Worm (Caenorhabditis elegans) whole organism, young adult: ENCODE data around the gene nhr-246.

ENCODE experiments used
- B0019.2 ChIP-seq: fragments of 200-800 bp; sonication (Bioruptor generic); conservative IDR thresholded peaks from 2 replicates; pipeline ENCODE4 v1.3.6; 2022; ENCODE audit warnings: missing genetic modification reagents, missing genetic modification characterization, missing compliant biosample characterization
- C06A6.2 ChIP-seq: fragments of 200-800 bp; sonication (Bioruptor generic); conservative IDR thresholded peaks from 2 replicates; pipeline ENCODE4 v1.3.6; 2022; ENCODE audit warnings: missing genetic modification characterization, missing compliant biosample characterization
- D2030.7 ChIP-seq: fragments of 200-800 bp; sonication (Bioruptor generic); IDR thresholded peaks from 2 replicates; pipeline ENCODE4 v1.3.6; 2022; ENCODE audit warnings: missing genetic modification reagents, missing genetic modification characterization, missing compliant biosample characterization
- F57A8.1 ChIP-seq: fragments of 200-800 bp; sonication (Bioruptor generic); optimal IDR thresholded peaks from 2 replicates; lab custom pipeline; 2018; ENCODE audit warnings: mild to moderate bottlenecking, missing genetic modification characterization, moderate library complexity, missing compliant biosample characterization
- K12H6.12 ChIP-seq: fragments of 200-800 bp; sonication (Bioruptor generic); optimal IDR thresholded peaks from 2 replicates; lab custom pipeline; 2018; ENCODE audit warnings: mild to moderate bottlenecking, missing genetic modification characterization, missing compliant biosample characterization
- T26A5.8 ChIP-seq: sonication (generic microtip); optimal IDR thresholded peaks from 2 replicates; lab custom pipeline; 2016; ENCODE audit warnings: missing genetic modification characterization, missing compliant biosample characterization
- ama-1 ChIP-seq, 3 experiments: fragments of 150-350 bp in 1 of 3; sonication (generic microtip) in 2 of 3; optimal IDR thresholded peaks; 2 replicates each; lab custom pipeline; 2014 to 2018; ENCODE audit warnings: missing biosample characterization in 2 of 3, missing genetic modification characterization in 2 of 3, missing genetic modification reagents in 2 of 3
- aptf-2 ChIP-seq: fragments of 200-800 bp; sonication (Bioruptor generic); conservative IDR thresholded peaks from 2 replicates; pipeline ENCODE4 v1.3.6; 2022; ENCODE audit warnings: missing genetic modification reagents, missing genetic modification characterization, missing compliant biosample characterization
- atf-7 ChIP-seq: sonication (generic microtip); optimal IDR thresholded peaks from 2 replicates; lab custom pipeline; 2017; ENCODE audit warnings: mild to moderate bottlenecking, missing genetic modification characterization, missing compliant biosample characterization
- athp-1 ChIP-seq: sonication (generic microtip); optimal IDR thresholded peaks from 2 replicates; lab custom pipeline; 2017; ENCODE audit warnings: mild to moderate bottlenecking, missing genetic modification characterization, missing compliant biosample characterization
- attf-3 ChIP-seq: fragments of 200-800 bp; sonication (Bioruptor generic); conservative IDR thresholded peaks from 2 replicates; pipeline ENCODE4 v1.3.6; 2022; ENCODE audit warnings: missing genetic modification reagents, missing genetic modification characterization, missing compliant biosample characterization
- cebp-1 ChIP-seq, 2 experiments: fragments of 200-800 bp in 1 of 2; sonication (Bioruptor generic) in 1 of 2; sonication (generic microtip) in 1 of 2; IDR thresholded peaks in 1 of 2; optimal IDR thresholded peaks in 1 of 2; 2 replicates each; pipeline versions ENCODE4 v1.3.6 to Lab custom; 2017 to 2022; ENCODE audit warnings: missing compliant biosample characterization in 2 of 2, missing genetic modification characterization in 2 of 2, mild to moderate bottlenecking in 1 of 2, missing genetic modification reagents in 1 of 2, moderate library complexity in 1 of 2
- cebp-2 ChIP-seq: fragments of 200-800 bp; sonication (Bioruptor generic); IDR thresholded peaks from 2 replicates; pipeline ENCODE4 v1.3.6; 2022; ENCODE audit warnings: missing genetic modification characterization, missing compliant biosample characterization
- ceh-100 ChIP-seq: fragments of 200-800 bp; sonication (Bioruptor generic); IDR thresholded peaks from 2 replicates; pipeline ENCODE4 v1.3.6; 2022; ENCODE audit warnings: missing genetic modification reagents, missing genetic modification characterization, missing compliant biosample characterization
- ceh-40 ChIP-seq: fragments of 200-800 bp; sonication (Bioruptor generic); IDR thresholded peaks from 2 replicates; pipeline ENCODE4 v1.3.6; 2022; ENCODE audit warnings: missing genetic modification characterization, missing compliant biosample characterization
- ceh-58 ChIP-seq: fragments of 200-800 bp; sonication (Bioruptor generic); IDR thresholded peaks from 2 replicates; pipeline ENCODE4 v1.3.6; 2022; ENCODE audit warnings: missing genetic modification characterization, missing compliant biosample characterization
- die-1 ChIP-seq: sonication (generic microtip); optimal IDR thresholded peaks from 2 replicates; lab custom pipeline; 2016; ENCODE audit warnings: missing genotype, mild to moderate bottlenecking, missing genetic modification characterization, missing compliant biosample characterization
- dox-1 ChIP-seq: fragments of 200-800 bp; sonication (Bioruptor generic); IDR thresholded peaks from 2 replicates; pipeline ENCODE4 v1.3.6; 2022; ENCODE audit warnings: missing genetic modification reagents, missing genetic modification characterization, missing compliant biosample characterization
- egl-44 ChIP-seq: fragments of 200-800 bp; sonication (Bioruptor generic); IDR thresholded peaks from 2 replicates; pipeline ENCODE4 v1.3.6; 2022; ENCODE audit warnings: missing genetic modification reagents, missing genetic modification characterization, missing compliant biosample characterization
- egrh-3 ChIP-seq: fragments of 200-800 bp; sonication (Bioruptor generic); IDR thresholded peaks from 2 replicates; pipeline ENCODE4 v1.3.6; 2022; ENCODE audit warnings: missing genetic modification reagents, missing genetic modification characterization, missing compliant biosample characterization
- hsf-1 ChIP-seq: fragments of 200-800 bp; sonication (Bioruptor generic); IDR thresholded peaks from 2 replicates; pipeline ENCODE4 v1.3.6; 2022; ENCODE audit warnings: missing genetic modification reagents, missing genetic modification characterization, missing compliant biosample characterization
- let-526 ChIP-seq: fragments of 200-800 bp; sonication (Bioruptor generic); IDR thresholded peaks from 2 replicates; pipeline ENCODE4 v1.3.6; 2022; ENCODE audit warnings: missing genetic modification reagents, missing genetic modification characterization, missing compliant biosample characterization
- lin-26 ChIP-seq: fragments of 200-800 bp; sonication (Bioruptor generic); IDR thresholded peaks from 2 replicates; pipeline ENCODE4 v1.3.6; 2022; ENCODE audit warnings: missing genetic modification reagents, missing genetic modification characterization, missing compliant biosample characterization
- madf-3 ChIP-seq: fragments of 200-800 bp; sonication (Bioruptor generic); IDR thresholded peaks from 2 replicates; pipeline ENCODE4 v1.3.6; 2022; ENCODE audit warnings: missing genetic modification reagents, missing genetic modification characterization, missing compliant biosample characterization
- madf-6 ChIP-seq: fragments of 200-800 bp; sonication (Bioruptor generic); IDR thresholded peaks from 2 replicates; pipeline ENCODE4 v1.3.6; 2022; ENCODE audit warnings: missing genetic modification reagents, missing genetic modification characterization, missing compliant biosample characterization
- madf-8 ChIP-seq: fragments of 200-800 bp; sonication (Bioruptor generic); conservative IDR thresholded peaks from 2 replicates; pipeline ENCODE4 v1.3.6; 2022; ENCODE audit warnings: missing genetic modification reagents, missing genetic modification characterization, missing compliant biosample characterization
- mel-28 ChIP-seq: sonication (generic microtip); optimal IDR thresholded peaks from 2 replicates; lab custom pipeline; 2016; ENCODE audit warnings: borderline replicate concordance, mild to moderate bottlenecking, missing genetic modification characterization, missing compliant biosample characterization
- mxl-1 ChIP-seq: sonication (generic microtip); optimal IDR thresholded peaks from 2 replicates; lab custom pipeline; 2016; ENCODE audit warnings: missing genetic modification characterization, missing compliant biosample characterization
- nfya-1 ChIP-seq: sonication (generic microtip); optimal IDR thresholded peaks from 2 replicates; lab custom pipeline; 2017; ENCODE audit warnings: antibody characterized with exemption, missing compliant biosample characterization, missing genetic modification characterization, borderline replicate concordance; ENCODE audit not compliant: insufficient read depth
- nhr-80 ChIP-seq: sonication (generic microtip); optimal IDR thresholded peaks from 2 replicates; lab custom pipeline; 2016; ENCODE audit warnings: missing genetic modification characterization, missing compliant biosample characterization
- sdz-38 ChIP-seq: sonication (generic microtip); optimal IDR thresholded peaks from 2 replicates; lab custom pipeline; 2016; ENCODE audit warnings: missing genotype, missing genetic modification characterization, missing compliant biosample characterization
- tbp1 ChIP-seq: fragments of 200-800 bp; sonication (Bioruptor generic); optimal IDR thresholded peaks from 2 replicates; lab custom pipeline; 2018; ENCODE audit warnings: mild to moderate bottlenecking, missing genetic modification characterization, missing compliant biosample characterization
- tbx-9 ChIP-seq: sonication (generic microtip); optimal IDR thresholded peaks from 2 replicates; lab custom pipeline; 2016; ENCODE audit warnings: borderline replicate concordance, missing genetic modification characterization, inconsistent platforms, missing compliant biosample characterization
- ztf-26 ChIP-seq: sonication (generic microtip); optimal IDR thresholded peaks from 2 replicates; lab custom pipeline; 2017; ENCODE audit warnings: missing genetic modification characterization, missing compliant biosample characterization

nhr-246 gene

ce11 chrV:15287856-15288255 is 28.4 kb upstream of the nhr-246 start, which contains the start of gene cyp-34A1:
Gene cyp-34A1, minus strand, starts transcription at chrV:15287956.
- TF ChIP-seq sdz-38 (tag; lab: Kevin White, UChicago) (no peak), attf-3 (GFP tag; lab: Robert Waterston, UW) (no peak), F57A8.1 (GFP tag; lab: Kevin White, UChicago) (no peak), B0019.2 (GFP tag; lab: Robert Waterston, UW) (no peak), madf-8 (GFP tag; lab: Robert Waterston, UW) (no peak), ceh-58 (GFP tag; lab: Robert Waterston, UW) (no peak), K12H6.12 (tag; lab: Kevin White, UChicago) (no peak), T26A5.8 (no peak), hsf-1 (GFP tag; lab: Robert Waterston, UW) (no peak), aptf-2 (no peak), C06A6.2 (no peak), atf-7 (tag; lab: Kevin White, UChicago) (no peak), madf-3 (no peak), athp-1 (tag; lab: Kevin White, UChicago) (no peak), tbx-9 (no peak), die-1 (tag; lab: Kevin White, UChicago) (no peak), ztf-26 (tag; lab: Kevin White, UChicago) (no peak)

ce11 chrV:15290995-15291394 is 25.3 kb upstream of the nhr-246 start, which contains the start of gene cyp-34A2:
Gene cyp-34A2, minus strand, starts transcription at chrV:15291095.
- TF ChIP-seq mel-28 (tag; lab: Kevin White, UChicago) = no peak
- TF ChIP-seq D2030.7 (GFP tag; lab: Robert Waterston, UW) = no peak
- no peak for TF ChIP-seq tbp1
- TF ChIP-seq lin-26 = no peak
- TF ChIP-seq madf-3 = no peak
- no peak for TF ChIP-seq nhr-80 (tag; lab: Kevin White, UChicago)
- TF ChIP-seq sdz-38 (tag; lab: Kevin White, UChicago) = no peak
- no peak for TF ChIP-seq ama-1 (optimal IDR thresholded peaks at IDR 0.05; lab: Kevin White, UChicago)
- no peak for TF ChIP-seq ama-1 (GFP tag; optimal IDR thresholded peaks at IDR 0.05; lab: Kevin White, UChicago)
- no peak for TF ChIP-seq mxl-1 (tag; lab: Kevin White, UChicago)
- TF ChIP-seq nfya-1 (tag; lab: Kevin White, UChicago) = no peak
- no peak for TF ChIP-seq cebp-1 (GFP tag; IDR thresholded peaks at IDR 0.05; lab: Robert Waterston, UW)
- TF ChIP-seq cebp-1 (tag; optimal IDR thresholded peaks at IDR 0.05; lab: Kevin White, UChicago) = no peak

ce11 chrV:15293865-15294264 is 22.4 kb upstream of the nhr-246 start, which contains the start of gene str-96:
Gene str-96, minus strand, starts transcription at chrV:15293965.
- no peak for TF ChIP-seq cebp-2 (GFP tag; lab: Robert Waterston, UW)
- no peak for TF ChIP-seq let-526
- no peak for TF ChIP-seq mxl-1 (tag; lab: Kevin White, UChicago)
- TF ChIP-seq C06A6.2 = no peak

DNA sequence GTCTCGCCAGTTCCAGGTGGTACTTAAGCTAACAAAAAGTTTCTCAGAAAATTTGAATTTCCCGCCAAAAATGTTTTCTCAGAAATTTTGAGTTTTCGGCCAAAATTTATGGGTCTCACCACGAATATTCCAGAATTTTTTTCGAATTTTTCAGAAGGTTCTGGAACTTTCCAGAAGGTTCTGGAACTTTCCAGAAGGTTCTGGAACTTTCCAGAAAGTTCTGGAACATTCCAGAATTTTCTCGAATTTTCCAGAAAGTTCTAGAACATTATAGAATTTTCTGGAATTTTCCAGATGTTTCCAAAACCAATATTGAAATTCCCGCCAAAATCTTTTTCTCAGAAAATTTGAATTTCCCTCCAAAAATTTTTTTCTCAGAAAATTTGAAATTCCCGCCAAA is 20.8 kb upstream of the nhr-246 start:
- peak; percentile 63; the same call in 1 of the 2 replicates for TF ChIP-seq ceh-40 (GFP tag; lab: Robert Waterston, UW)
- TF ChIP-seq ceh-100 (GFP tag; lab: Robert Waterston, UW) = peak; percentile 53
- peak; percentile 96 for TF ChIP-seq hsf-1 (GFP tag; lab: Robert Waterston, UW)
- TF ChIP-seq egl-44 = peak; percentile 29; the same call in 1 of the 2 replicates
- 0 out of 2 replicates have a peak, but pooled peaks have one; percentile 19 for TF ChIP-seq egrh-3 (GFP tag; lab: Robert Waterston, UW)
- TF ChIP-seq dox-1 (GFP tag; lab: Robert Waterston, UW) = peak; percentile 77
- TF ChIP-seq madf-6 (GFP tag; lab: Robert Waterston, UW) = peak; percentile 50
